Worm (Caenorhabditis elegans): ENCODE results near the gene pmk-3.

DNA sequence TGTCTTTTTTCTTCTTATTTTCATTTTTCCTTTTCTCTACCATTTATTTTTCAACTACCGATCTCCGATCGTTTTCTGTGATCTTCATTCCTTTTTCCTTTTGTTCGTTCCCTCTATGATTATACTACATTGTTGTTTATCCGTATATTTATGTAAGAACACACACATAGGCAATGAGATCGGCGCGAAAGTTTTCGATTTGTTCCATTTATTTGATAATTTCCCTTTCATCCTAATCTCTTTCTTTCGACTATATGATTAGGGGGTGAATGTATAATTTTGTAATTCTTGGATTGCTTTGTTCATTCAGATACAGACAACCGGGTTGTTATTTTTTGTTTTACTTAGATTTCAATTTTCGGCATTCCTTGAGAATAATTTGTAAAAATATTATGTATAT is 34.6 kb downstream of the pmk-3 start:
- TF ChIP-seq nhr-237 (tag; optimal IDR thresholded peaks at IDR 0.05) = no peak
- TF ChIP-seq hmg-11 (tag; optimal IDR thresholded peaks at IDR 0.05) = no peak
- TF ChIP-seq fkh-10 (GFP tag; optimal IDR thresholded peaks at IDR 0.05) = no peak
- TF ChIP-seq unc-62 (GFP tag; optimal IDR thresholded peaks at IDR 0.05) = no peak
- TF ChIP-seq aly-2 (tag; optimal IDR thresholded peaks at IDR 0.05) = no peak
- no peak for TF ChIP-seq nhr-25 (tag; optimal IDR thresholded peaks at IDR 0.05)
- no peak for TF ChIP-seq fkh-2 (tag; optimal IDR thresholded peaks at IDR 0.05)
- TF ChIP-seq ztf-11 (tag; optimal IDR thresholded peaks at IDR 0.05) = no peak
- TF ChIP-seq ceh-16 (tag; optimal IDR thresholded peaks at IDR 0.05) = no peak
- TF ChIP-seq tbx-2 (tag; optimal IDR thresholded peaks at IDR 0.05) = no peak

Measured in whole organism, L3 larva.